Worm (Caenorhabditis elegans): ENCODE results near the gene tag-18.

DNA sequence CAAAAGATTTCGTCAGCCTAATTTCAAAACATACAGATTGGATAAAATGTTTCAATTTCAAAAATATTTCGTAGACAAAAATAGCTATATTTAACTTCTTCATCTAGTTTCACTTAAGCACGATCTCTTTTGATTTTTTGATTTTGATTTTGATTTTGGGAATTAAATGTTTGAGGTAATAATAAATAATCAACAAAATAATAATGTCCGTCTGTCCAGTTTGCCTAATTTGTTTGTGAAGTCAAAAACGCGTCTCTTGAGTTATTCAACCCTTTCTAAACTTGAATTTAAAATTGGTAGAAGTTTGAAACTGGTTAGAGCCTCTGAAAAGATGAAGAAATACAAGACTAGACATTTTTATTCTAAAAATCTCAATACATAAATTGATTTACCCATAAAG is 44.0 kb downstream of the tag-18 start:
- TF ChIP-seq elt-1 (tag; optimal IDR thresholded peaks at IDR 0.05): no peak
- no peak for TF ChIP-seq ZK546.5 (tag; optimal IDR thresholded peaks at IDR 0.05)
- TF ChIP-seq R02D3.7 (tag; optimal IDR thresholded peaks at IDR 0.05): no peak
- TF ChIP-seq nhr-43 (tag; optimal IDR thresholded peaks at IDR 0.05; ENCODE audit: poor library complexity, severe bottlenecking): no peak

All from whole organism, L3 larva.